Worm (Caenorhabditis elegans): ENCODE measurements around the gene Y102A11A.3.

- TF ChIP-seq unc-130 (GFP tag; optimal IDR thresholded peaks at IDR 0.05), result no peak
- no peak for TF ChIP-seq F55B11.4 (tag; optimal IDR thresholded peaks at IDR 0.05; ENCODE audit: borderline replicate concordance, insufficient read depth)
- TF ChIP-seq Y56A3A.18 (GFP tag; IDR thresholded peaks at IDR 0.05), result no peak
- TF ChIP-seq snpc-4 (GFP tag; optimal IDR thresholded peaks at IDR 0.05), result no peak
- no peak for TF ChIP-seq snpc-4 (tag; optimal IDR thresholded peaks at IDR 0.05)
- TF ChIP-seq pha-4 (tag; optimal IDR thresholded peaks at IDR 0.05), result no peak
- TF ChIP-seq ama-1 (optimal IDR thresholded peaks at IDR 0.05), result no peak
- no peak for TF ChIP-seq ama-1 (GFP tag; optimal IDR thresholded peaks at IDR 0.05)
- no peak for TF ChIP-seq ceh-27 (GFP tag; optimal IDR thresholded peaks at IDR 0.05)
- TF ChIP-seq lin-40 (tag; optimal IDR thresholded peaks at IDR 0.05), result no peak
- TF ChIP-seq hmg-20 (GFP tag; IDR thresholded peaks at IDR 0.05), result no peak
- TF ChIP-seq ets-4 (GFP tag; optimal IDR thresholded peaks at IDR 0.05), result no peak
- TF ChIP-seq F49E8.2 (tag; optimal IDR thresholded peaks at IDR 0.05; ENCODE audit: insufficient read depth), result no peak
- no peak for TF ChIP-seq nhr-80 (tag; optimal IDR thresholded peaks at IDR 0.05)
- no peak for TF ChIP-seq hmg-1.2 (GFP tag; IDR thresholded peaks at IDR 0.05)
- no peak for TF ChIP-seq C06A6.2 (GFP tag; conservative IDR thresholded peaks at IDR 0.05)
Measured at ce11 chrX:1997934-1998333, 21.0 kb upstream of the Y102A11A.3 start, which contains the start of gene Y40A1A.3.
